Comparison of ENCODE assay signal across 5 worm cellular contexts in the genomic region with DNA sequence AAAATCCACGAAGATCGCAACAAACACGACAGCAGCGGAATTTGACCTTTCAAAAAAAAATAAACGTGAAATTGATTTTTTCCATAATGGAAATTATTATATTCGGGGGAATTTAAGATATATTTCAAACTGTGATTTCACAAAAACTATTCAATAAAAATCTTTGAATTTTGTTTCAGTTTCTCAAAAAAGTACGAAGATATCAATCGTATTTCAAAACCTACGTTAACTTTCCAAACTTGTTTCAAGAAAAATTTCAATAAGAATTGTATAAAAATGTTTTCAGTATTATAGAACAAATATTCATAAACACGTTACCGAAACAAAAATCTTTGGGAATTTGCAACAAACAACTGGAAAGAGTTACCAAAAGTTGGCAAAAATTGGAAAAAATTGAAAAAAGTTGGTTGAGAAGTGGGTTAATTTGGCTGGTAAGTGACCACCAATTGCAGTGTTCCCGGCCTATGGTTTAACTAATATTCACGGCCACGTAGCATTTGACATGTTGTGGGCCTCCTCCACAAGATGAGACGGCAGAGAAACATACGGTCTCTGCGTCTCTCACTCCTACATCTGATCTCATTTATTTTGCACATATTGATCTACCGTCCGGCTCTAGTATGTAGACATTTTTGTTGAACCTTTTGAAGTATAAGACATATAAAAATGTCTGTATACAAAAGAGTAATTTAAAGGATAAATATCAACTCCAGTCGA.
TF ChIP-seq lines count a peak whose summit lies in the region.

A gene (minus strand): TSS at position 51 of the 717 bp plus-strand sequence.
A gene (plus strand): TSS at position 493 of the 717 bp plus-strand sequence.

TF ChIP-seq in whole organism, L1 larva, 84 proteins besides CTCF, POLR2A, EP300 and RAD21 (continues in another document):
- TF ChIP-seq efl-1 (optimal IDR thresholded peaks at IDR 0.05; lab: Kevin White, UChicago), result peak; percentile 58 to 65
- TF ChIP-seq efl-1 (GFP tag; optimal IDR thresholded peaks at IDR 0.05 in 1 of 2; lab: Kevin White, UChicago), result peak in 1 of 2 experiments; percentile 28
- TF ChIP-seq fkh-8 (tag; optimal IDR thresholded peaks at IDR 0.05; lab: Kevin White, UChicago), result no peak
- no peak for TF ChIP-seq nhr-12 (tag; optimal IDR thresholded peaks at IDR 0.05; lab: Kevin White, UChicago)
- peak; percentile 41 to 67 for TF ChIP-seq lsy-2 (tag; optimal IDR thresholded peaks at IDR 0.05; lab: Kevin White, UChicago)
- peak in 1 of 6 experiments; percentile 6 for TF ChIP-seq elt-3 (tag; optimal IDR thresholded peaks at IDR 0.05; lab: Kevin White, UChicago)
- no peak for TF ChIP-seq nhr-90 (tag; optimal IDR thresholded peaks at IDR 0.05; lab: Kevin White, UChicago; ENCODE audit: poor library complexity)
- TF ChIP-seq dsc-1 (tag; optimal IDR thresholded peaks at IDR 0.05; lab: Kevin White, UChicago), result no peak
- no peak for TF ChIP-seq nhr-84 (tag; optimal IDR thresholded peaks at IDR 0.05; lab: Kevin White, UChicago)
- TF ChIP-seq lin-14 (GFP tag; optimal IDR thresholded peaks at IDR 0.05; lab: Kevin White, UChicago), result peak; percentile 77
- peak; percentile 19 for TF ChIP-seq swsn-7 (tag; optimal IDR thresholded peaks at IDR 0.05; lab: Kevin White, UChicago)
- peak; percentile 56 for TF ChIP-seq snu-23 (GFP tag; optimal IDR thresholded peaks at IDR 0.05; lab: Kevin White, UChicago)
- TF ChIP-seq pax-3 (tag; optimal IDR thresholded peaks at IDR 0.05; lab: Kevin White, UChicago), result no peak
- TF ChIP-seq mef-2 (tag; optimal IDR thresholded peaks at IDR 0.05; lab: Kevin White, UChicago), result no peak
- TF ChIP-seq F16B12.6 (tag; optimal IDR thresholded peaks at IDR 0.05; lab: Kevin White, UChicago), result peak; percentile 7
- TF ChIP-seq lin-35 (GFP tag; optimal IDR thresholded peaks at IDR 0.05; lab: Kevin White, UChicago), result peak; percentile 52 to 56

TF ChIP-seq in whole organism, L3 larva, 47 proteins besides CTCF, POLR2A, EP300 and RAD21 (continues in another document):
- no peak for TF ChIP-seq nfya-1 (tag; optimal IDR thresholded peaks at IDR 0.05; lab: Kevin White, UChicago; ENCODE audit: insufficient read depth)
- no peak for TF ChIP-seq tbx-2 (tag; optimal IDR thresholded peaks at IDR 0.05; lab: Kevin White, UChicago)
- no peak for TF ChIP-seq ceh-9 (tag; optimal IDR thresholded peaks at IDR 0.05; lab: Kevin White, UChicago)
- TF ChIP-seq pha-4 (tag; optimal IDR thresholded peaks at IDR 0.05; lab: Kevin White, UChicago), result peak; percentile 71
- TF ChIP-seq fkh-10 (GFP tag; optimal IDR thresholded peaks at IDR 0.05; lab: Kevin White, UChicago), result no peak
- no peak for TF ChIP-seq nhr-11 (tag; optimal IDR thresholded peaks at IDR 0.05; lab: Kevin White, UChicago)
- TF ChIP-seq lin-39 (tag; optimal IDR thresholded peaks at IDR 0.05; lab: Kevin White, UChicago), result peak; percentile 4
- no peak for TF ChIP-seq sea-2 (GFP tag; optimal IDR thresholded peaks at IDR 0.05; lab: Kevin White, UChicago)
- no peak for TF ChIP-seq zag-1 (tag; optimal IDR thresholded peaks at IDR 0.05; lab: Kevin White, UChicago)
- TF ChIP-seq nhr-28 (tag; optimal IDR thresholded peaks at IDR 0.05; lab: Kevin White, UChicago), result no peak
- TF ChIP-seq nhr-77 (tag; optimal IDR thresholded peaks at IDR 0.05; lab: Kevin White, UChicago), result no peak
- no peak for TF ChIP-seq ztf-11 (tag; optimal IDR thresholded peaks at IDR 0.05; lab: Kevin White, UChicago)
- TF ChIP-seq ceh-28 (tag; optimal IDR thresholded peaks at IDR 0.05; lab: Kevin White, UChicago), result no peak
- no peak for TF ChIP-seq daf-12 (tag; optimal IDR thresholded peaks at IDR 0.05; lab: Kevin White, UChicago)
- TF ChIP-seq fkh-2 (tag; optimal IDR thresholded peaks at IDR 0.05; lab: Kevin White, UChicago), result no peak
- no peak for TF ChIP-seq skn-1 (tag; optimal IDR thresholded peaks at IDR 0.05; lab: Kevin White, UChicago)
- peak; percentile 58 for TF ChIP-seq lin-15B (tag; optimal IDR thresholded peaks at IDR 0.05; lab: Kevin White, UChicago)
- TF ChIP-seq nhr-76 (tag; optimal IDR thresholded peaks at IDR 0.05; lab: Kevin White, UChicago), result no peak

TF ChIP-seq in whole organism, early embryonic, 17 proteins besides CTCF, POLR2A, EP300 and RAD21:
- TF ChIP-seq tra-4 (tag; optimal IDR thresholded peaks at IDR 0.05; lab: Kevin White, UChicago) (no peak), F13C5.2 (tag; optimal IDR thresholded peaks at IDR 0.05; lab: Kevin White, UChicago) (peak; percentile 56)
TF ChIP-seq in whole organism, early embryonic: peak in this region for 1.

TF ChIP-seq in whole organism, midembryonic, 9 proteins besides CTCF, POLR2A, EP300 and RAD21:
- no peak for TF ChIP-seq med-1 (GFP tag; optimal IDR thresholded peaks at IDR 0.05; lab: Kevin White, UChicago; ENCODE audit: insufficient read depth)
- peak; percentile 35 for TF ChIP-seq cog-1 (tag; optimal IDR thresholded peaks at IDR 0.05; lab: Kevin White, UChicago)
TF ChIP-seq in whole organism, midembryonic: peak in this region for 1.

TF ChIP-seq in whole organism, young adult, 124 proteins besides CTCF, POLR2A, EP300 and RAD21:
- no peak for TF ChIP-seq aptf-2 (GFP tag; conservative IDR thresholded peaks at IDR 0.05; lab: Robert Waterston, UW)
- TF ChIP-seq efl-1 (GFP tag; optimal IDR thresholded peaks at IDR 0.05; lab: Kevin White, UChicago), result peak; percentile 19
- no peak for TF ChIP-seq repo-1 (tag; optimal IDR thresholded peaks at IDR 0.05; lab: Kevin White, UChicago)
- no peak for TF ChIP-seq snpc-4 (GFP tag; optimal IDR thresholded peaks at IDR 0.05; lab: Kevin White, UChicago)
- peak in 1 of 4 experiments; percentile 33 for TF ChIP-seq snpc-4 (tag; optimal IDR thresholded peaks at IDR 0.05; lab: Kevin White, UChicago)
- TF ChIP-seq mcd-1 (GFP tag; IDR thresholded peaks at IDR 0.05; lab: Robert Waterston, UW), result peak; percentile 35; the same call in 1 of the 2 replicates
- TF ChIP-seq attf-3 (GFP tag; conservative IDR thresholded peaks at IDR 0.05; lab: Robert Waterston, UW), result peak; percentile 81
- TF ChIP-seq lag-1 (GFP tag; IDR thresholded peaks at IDR 0.05; lab: Robert Waterston, UW), result no peak
- peak; percentile 37; the same call in 1 of the 2 replicates for TF ChIP-seq dox-1 (GFP tag; IDR thresholded peaks at IDR 0.05; lab: Robert Waterston, UW)
- TF ChIP-seq mes-4 (tag; optimal IDR thresholded peaks at IDR 0.05; lab: Kevin White, UChicago), result no peak
- TF ChIP-seq let-607 (tag; optimal IDR thresholded peaks at IDR 0.05; lab: Kevin White, UChicago), result peak; percentile 86 to 92
- no peak for TF ChIP-seq F22D6.2 (tag; optimal IDR thresholded peaks at IDR 0.05; lab: Kevin White, UChicago)
- peak; percentile 81; the same call in 1 of the 2 replicates for TF ChIP-seq hmg-1.2 (GFP tag; IDR thresholded peaks at IDR 0.05; lab: Robert Waterston, UW)
- TF ChIP-seq nhr-80 (tag; optimal IDR thresholded peaks at IDR 0.05; lab: Kevin White, UChicago), result peak; percentile 51
- TF ChIP-seq K12H6.12 (tag; optimal IDR thresholded peaks at IDR 0.05; lab: Kevin White, UChicago), result no peak
- TF ChIP-seq attf-5 (GFP tag; optimal IDR thresholded peaks at IDR 0.05; lab: Kevin White, UChicago), result peak; percentile 68
- no peak for TF ChIP-seq D2030.7 (GFP tag; IDR thresholded peaks at IDR 0.05; lab: Robert Waterston, UW)
